Worm (Caenorhabditis elegans) whole organism, L1 larva: Measurements from ENCODE around the gene cebp-1.
"Not testable (repeated sequence)": the region's sequence is repeated elsewhere in the genome, so short reads cannot be mapped to it uniquely, and the experiment has no call there.

Experiments
- mep-1 ChIP-seq: fragments of 150-350 bp; optimal IDR thresholded peaks from 2 replicates; lab custom pipeline; 2014; ENCODE audit warnings: missing biosample characterization, missing genetic modification characterization
- zag-1 ChIP-seq: fragments of 150-350 bp; optimal IDR thresholded peaks from 2 replicates; lab custom pipeline; 2014; ENCODE audit warnings: missing biosample characterization, missing genetic modification characterization

ce11 chrX:1430707-1431106, 23.0 kb downstream of the cebp-1 start, which contains the start of gene F19G12.1:
- not testable (repeated sequence) for TF ChIP-seq zag-1, mep-1 (tag; lab: Kevin White, UChicago)
